Worm (Caenorhabditis elegans): Measurements from ENCODE around the gene hst-1.
"Not testable (repeated sequence)": the region's sequence is repeated elsewhere in the genome, so short reads cannot be mapped to it uniquely, and the experiment has no call there.

Gene hst-1

ce11 chrIV:8691486-8691885 lies at the start of gene hst-1, which contains the start of gene ints-6:
hst-1 (minus strand) TSS chrIV:8691513.
ints-6 (plus strand) TSS chrIV:8691745.
- TF ChIP-seq dao-5 (tag; optimal IDR thresholded peaks at IDR 0.05) = no peak
- peak; percentile 65 for TF ChIP-seq W03F9.2 (tag; optimal IDR thresholded peaks at IDR 0.05)
- no peak for TF ChIP-seq him-1 (tag; optimal IDR thresholded peaks at IDR 0.05)

- TF ChIP-seq dao-5 (tag; optimal IDR thresholded peaks at IDR 0.05) (no peak), him-1 (tag; optimal IDR thresholded peaks at IDR 0.05) (no peak), W03F9.2 (tag; optimal IDR thresholded peaks at IDR 0.05) (no peak)
Measured at ce11 chrIV:8740952-8741438, 49.7 kb upstream of the hst-1 start, which contains the start of gene F21D5.6. F21D5.6 (minus strand) TSS chrIV:8741388.

ce11 chrIV:8739926-8740325 lies 48.6 kb upstream of the hst-1 start, which contains the start of gene mrps-33:
mrps-33 (minus strand) TSS chrIV:8740026.
- TF ChIP-seq W03F9.2 (tag; optimal IDR thresholded peaks at IDR 0.05) (no peak), dao-5 (tag; optimal IDR thresholded peaks at IDR 0.05) (no peak), him-1 (tag; optimal IDR thresholded peaks at IDR 0.05) (no peak)

- TF ChIP-seq him-1 (tag; optimal IDR thresholded peaks at IDR 0.05) = no peak
- TF ChIP-seq W03F9.2 (tag; optimal IDR thresholded peaks at IDR 0.05) = no peak
- no peak for TF ChIP-seq dao-5 (tag; optimal IDR thresholded peaks at IDR 0.05)
Measured at ce11 chrIV:8739294-8739693, 48.0 kb upstream of the hst-1 start, which contains the start of gene F21D5.5. F21D5.5 (minus strand) TSS chrIV:8739394.

- no peak for TF ChIP-seq him-1 (tag; optimal IDR thresholded peaks at IDR 0.05)
- no peak for TF ChIP-seq W03F9.2 (tag; optimal IDR thresholded peaks at IDR 0.05)
- no peak for TF ChIP-seq dao-5 (tag; optimal IDR thresholded peaks at IDR 0.05)
Measured at ce11 chrIV:8737787-8738186, 46.5 kb upstream of the hst-1 start, which contains the start of gene F21D5.4. F21D5.4 (plus strand) TSS chrIV:8738087.

- peak; percentile 10 for TF ChIP-seq W03F9.2 (tag; optimal IDR thresholded peaks at IDR 0.05)
- no peak for TF ChIP-seq dao-5 (tag; optimal IDR thresholded peaks at IDR 0.05)
- TF ChIP-seq him-1 (tag; optimal IDR thresholded peaks at IDR 0.05) = no peak
Measured at ce11 chrIV:8737354-8737753, 46.0 kb upstream of the hst-1 start.

ce11 chrIV:8730469-8730868 lies 39.2 kb upstream of the hst-1 start, which contains the start of gene F21D5.3:
F21D5.3 (plus strand) TSS chrIV:8730815.
- no peak for TF ChIP-seq W03F9.2 (tag; optimal IDR thresholded peaks at IDR 0.05)

ce11 chrIV:8729636-8730035 lies 38.3 kb upstream of the hst-1 start:
- no peak for TF ChIP-seq W03F9.2 (tag; optimal IDR thresholded peaks at IDR 0.05)
- TF ChIP-seq dao-5 (tag; optimal IDR thresholded peaks at IDR 0.05) = no peak
- TF ChIP-seq him-1 (tag; optimal IDR thresholded peaks at IDR 0.05) = no peak

ce11 chrIV:8728122-8728521 lies 36.8 kb upstream of the hst-1 start, which contains the start of gene otub-3:
otub-3 (plus strand) TSS chrIV:8728177.
- TF ChIP-seq him-1 (tag; optimal IDR thresholded peaks at IDR 0.05) (no peak), W03F9.2 (tag; optimal IDR thresholded peaks at IDR 0.05) (no peak), dao-5 (tag; optimal IDR thresholded peaks at IDR 0.05) (no peak)

- TF ChIP-seq W03F9.2 (tag; optimal IDR thresholded peaks at IDR 0.05) = no peak
- no peak for TF ChIP-seq him-1 (tag; optimal IDR thresholded peaks at IDR 0.05)
- TF ChIP-seq dao-5 (tag; optimal IDR thresholded peaks at IDR 0.05) = no peak
Measured at ce11 chrIV:8725345-8725744, 34.0 kb upstream of the hst-1 start, which contains the start of gene pgm-3. pgm-3 (plus strand) TSS chrIV:8725722.

ce11 chrIV:8724907-8725306 lies 33.6 kb upstream of the hst-1 start:
- TF ChIP-seq dao-5 (tag; optimal IDR thresholded peaks at IDR 0.05) (no peak), him-1 (tag; optimal IDR thresholded peaks at IDR 0.05) (no peak), W03F9.2 (tag; optimal IDR thresholded peaks at IDR 0.05) (no peak)

ce11 chrIV:8723720-8724119 lies 32.4 kb upstream of the hst-1 start, which contains the start of gene F21D5.9:
F21D5.9 (plus strand) TSS chrIV:8724020.
- TF ChIP-seq dao-5 (tag; optimal IDR thresholded peaks at IDR 0.05) (no peak), him-1 (tag; optimal IDR thresholded peaks at IDR 0.05) (no peak), W03F9.2 (tag; optimal IDR thresholded peaks at IDR 0.05) (no peak)

ce11 chrIV:8722801-8723200 lies 31.5 kb upstream of the hst-1 start:
- TF ChIP-seq W03F9.2 (tag; optimal IDR thresholded peaks at IDR 0.05) = no peak
- TF ChIP-seq dao-5 (tag; optimal IDR thresholded peaks at IDR 0.05) = no peak
- TF ChIP-seq him-1 (tag; optimal IDR thresholded peaks at IDR 0.05) = no peak

ce11 chrIV:8718153-8718552 lies 26.8 kb upstream of the hst-1 start, which contains the start of gene H23L24.1:
H23L24.1 (plus strand) TSS chrIV:8718453.
- TF ChIP-seq him-1 (tag; optimal IDR thresholded peaks at IDR 0.05) (no peak), W03F9.2 (tag; optimal IDR thresholded peaks at IDR 0.05) (no peak), dao-5 (tag; optimal IDR thresholded peaks at IDR 0.05) (no peak)

- not testable (repeated sequence) for TF ChIP-seq W03F9.2, him-1, dao-5 (tag; optimal IDR thresholded peaks at IDR 0.05)
Measured at ce11 chrIV:8715032-8715431, 23.7 kb upstream of the hst-1 start, which contains the start of the genes parg-2 and ipla-5. parg-2 (minus strand) TSS chrIV:8715132. ipla-5 (plus strand) TSS chrIV:8715247.

Measured in whole organism, L4/young adult.